Fruit fly (Drosophila melanogaster) whole organism, embryonic: ENCODE results near the gene Rh2.
A peak's percentile ranks its signal among the peaks of the same experiment; 100 is the strongest.

Experiments used
- Atf3 ChIP-seq: fragments of 200-800 bp; sonication (Bioruptor generic); optimal IDR thresholded peaks from 3 replicates; lab custom pipeline; 2016; ENCODE audit warnings: missing biosample characterization, missing genetic modification characterization
- CG11696 ChIP-seq: fragments of 200-800 bp; sonication (Bioruptor generic); IDR thresholded peaks from 2 replicates; pipeline ENCODE4 v1.3.6; 2022; ENCODE audit warnings: missing biosample characterization, missing genetic modification characterization
- CG14965 ChIP-seq: fragments of 200-800 bp; sonication (Bioruptor generic); optimal IDR thresholded peaks from 2 replicates; lab custom pipeline; 2016; ENCODE audit warnings: missing biosample characterization, missing genetic modification characterization, borderline replicate concordance
- CG1603 ChIP-seq: fragments of 200-800 bp; sonication (Bioruptor generic); optimal IDR thresholded peaks from 2 replicates; lab custom pipeline; 2019; ENCODE audit warnings: missing biosample characterization, mild to moderate bottlenecking, missing genetic modification characterization, moderate library complexity
- CG17385 ChIP-seq: fragments of 200-800 bp; sonication (Bioruptor generic); optimal IDR thresholded peaks from 3 replicates; lab custom pipeline; 2018; ENCODE audit warnings: missing biosample characterization, mild to moderate bottlenecking, missing genetic modification characterization
- CG1792 ChIP-seq: fragments of 200-800 bp; sonication (Bioruptor generic); optimal IDR thresholded peaks from 2 replicates; lab custom pipeline; 2016; ENCODE audit warnings: missing biosample characterization, missing genetic modification characterization
- CG1832 ChIP-seq: fragments of 200-800 bp; sonication (Bioruptor generic); optimal IDR thresholded peaks from 2 replicates; lab custom pipeline; 2017; ENCODE audit warnings: missing biosample characterization, mild to moderate bottlenecking, missing genetic modification characterization, inconsistent platforms
- CG2116 ChIP-seq: fragments of 200-800 bp; sonication (Bioruptor generic); optimal IDR thresholded peaks from 3 replicates; lab custom pipeline; 2018; ENCODE audit warnings: missing biosample characterization, mild to moderate bottlenecking, missing genetic modification characterization
- CG2120 ChIP-seq: fragments of 200-800 bp; sonication (Bioruptor generic); optimal IDR thresholded peaks from 3 replicates; lab custom pipeline; 2016; ENCODE audit warnings: missing biosample characterization, missing genetic modification characterization
- CG2712 ChIP-seq: fragments of 200-800 bp; optimal IDR thresholded peaks from 3 replicates; lab custom pipeline; 2019; ENCODE audit warnings: missing biosample characterization, mild to moderate bottlenecking, missing genetic modification characterization, moderate library complexity
- CG30431 ChIP-seq: fragments of 200-800 bp; sonication (Bioruptor generic); optimal IDR thresholded peaks from 2 replicates; lab custom pipeline; 2017; ENCODE audit warnings: missing biosample characterization, missing genetic modification characterization
- CG31365 ChIP-seq: fragments of 200-800 bp; sonication (Bioruptor generic); optimal IDR thresholded peaks from 2 replicates; lab custom pipeline; 2018; ENCODE audit warnings: missing biosample characterization, mild to moderate bottlenecking, missing genetic modification characterization
- CG3847 ChIP-seq: fragments of 200-800 bp; sonication (Bioruptor generic); IDR thresholded peaks from 2 replicates; pipeline ENCODE4 v1.3.6; 2022; ENCODE audit warnings: missing biosample characterization, missing genetic modification characterization
- CG5245 ChIP-seq: fragments of 200-800 bp; sonication (Bioruptor generic); optimal IDR thresholded peaks from 3 replicates; lab custom pipeline; 2016; ENCODE audit warnings: missing biosample characterization, missing genetic modification characterization
- CG6854 ChIP-seq: fragments of 200-800 bp; sonication (Bioruptor generic); optimal IDR thresholded peaks from 3 replicates; lab custom pipeline; 2017; ENCODE audit warnings: missing biosample characterization, mild to moderate bottlenecking, missing genetic modification characterization
- CG7372 ChIP-seq: fragments of 200-800 bp; sonication (Bioruptor generic); IDR thresholded peaks from 2 replicates; pipeline ENCODE4 v1.3.6; 2022; ENCODE audit warnings: missing biosample characterization, missing genetic modification characterization
- CG7786 ChIP-seq: fragments of 200-800 bp; sonication (Bioruptor generic); optimal IDR thresholded peaks from 2 replicates; lab custom pipeline; 2016; ENCODE audit warnings: missing biosample characterization, missing genetic modification characterization
- D19B ChIP-seq: fragments of 200-800 bp; sonication (Bioruptor generic); optimal IDR thresholded peaks from 2 replicates; lab custom pipeline; 2017; ENCODE audit warnings: missing biosample characterization, mild to moderate bottlenecking, missing genetic modification characterization
- Dip3 ChIP-seq: fragments of 200-800 bp; sonication (Bioruptor generic); optimal IDR thresholded peaks from 3 replicates; lab custom pipeline; 2016; ENCODE audit warnings: missing biosample characterization, missing genetic modification characterization
- E2f2 ChIP-seq: fragments of 200-800 bp; sonication (Bioruptor generic); IDR thresholded peaks from 2 replicates; pipeline ENCODE4 v1.3.6; 2022; ENCODE audit warnings: missing biosample characterization, missing genetic modification characterization
- Eip74EF ChIP-seq, 2 experiments: fragments of 200-800 bp in 1 of 2; fragments of >200 bp in 1 of 2; sonication (Bioruptor generic) in 1 of 2; optimal IDR thresholded peaks; 2 replicates each; lab custom pipeline; 2017 to 2019; ENCODE audit warnings: missing biosample characterization in 2 of 2, missing genetic modification characterization in 2 of 2, mild to moderate bottlenecking in 1 of 2, moderate library complexity in 1 of 2
- Gug ChIP-seq: fragments of 200-800 bp; sonication (Bioruptor generic); IDR thresholded peaks from 4 replicates; pipeline ENCODE4 v1.3.6; 2022; ENCODE audit warnings: missing biosample characterization, missing genetic modification characterization
- HLH3B ChIP-seq: fragments of 200-800 bp; sonication (Bioruptor generic); IDR thresholded peaks from 2 replicates; pipeline ENCODE4 v1.3.6; 2022; ENCODE audit warnings: missing biosample characterization, missing genetic modification characterization
- Hmr ChIP-seq: fragments of 200-800 bp; sonication (Bioruptor generic); optimal IDR thresholded peaks from 3 replicates; lab custom pipeline; 2017; ENCODE audit warnings: mild to moderate bottlenecking, missing biosample characterization, missing genetic modification reagents, missing genetic modification characterization
- Hmx ChIP-seq: fragments of 200-800 bp; sonication (Bioruptor generic); optimal IDR thresholded peaks from 2 replicates; lab custom pipeline; 2016; ENCODE audit warnings: missing biosample characterization, missing genetic modification characterization
- Hr39 ChIP-seq: fragments of >200 bp; optimal IDR thresholded peaks from 2 replicates; lab custom pipeline; 2017
- Meics ChIP-seq: fragments of 200-800 bp; sonication (Bioruptor generic); optimal IDR thresholded peaks from 2 replicates; lab custom pipeline; 2017; ENCODE audit warnings: missing biosample characterization, mild to moderate bottlenecking, missing genetic modification characterization
- Mes4 ChIP-seq: fragments of 200-800 bp; sonication (Bioruptor generic); optimal IDR thresholded peaks from 2 replicates; lab custom pipeline; 2016; ENCODE audit warnings: missing biosample characterization, missing genetic modification characterization
- Optix ChIP-seq: fragments of 200-800 bp; sonication (Bioruptor generic); IDR thresholded peaks from 3 replicates; pipeline ENCODE4 v1.3.6; 2022; ENCODE audit warnings: missing biosample characterization, missing genetic modification characterization
- Spps ChIP-seq: fragments of 200-800 bp; sonication (Bioruptor generic); optimal IDR thresholded peaks from 2 replicates; lab custom pipeline; 2018; ENCODE audit warnings: missing biosample characterization, mild to moderate bottlenecking, missing genetic modification characterization
- al ChIP-seq: fragments of 200-800 bp; sonication (Bioruptor generic); IDR thresholded peaks from 2 replicates; pipeline ENCODE4 v1.3.6; 2022; ENCODE audit warnings: missing biosample characterization, missing genetic modification characterization
- bab2 ChIP-seq: fragments of 200-800 bp; sonication (Bioruptor generic); optimal IDR thresholded peaks from 2 replicates; lab custom pipeline; 2016; ENCODE audit warnings: missing biosample characterization, missing genetic modification characterization
- br ChIP-seq: fragments of >200 bp; optimal IDR thresholded peaks from 2 replicates; lab custom pipeline; 2017
- bsh ChIP-seq, 2 experiments: fragments of 200-800 bp; sonication (Bioruptor generic); optimal IDR thresholded peaks; 2 replicates each; lab custom pipeline; 2017 to 2018; ENCODE audit warnings: mild to moderate bottlenecking in 2 of 2, missing biosample characterization in 2 of 2, missing genetic modification characterization in 2 of 2, moderate library complexity in 1 of 2
- dmrt11E ChIP-seq: fragments of 200-800 bp; sonication (Bioruptor generic); optimal IDR thresholded peaks from 3 replicates; lab custom pipeline; 2018; ENCODE audit warnings: missing biosample characterization, mild to moderate bottlenecking, missing genetic modification characterization, moderate library complexity
- dpn ChIP-seq, 2 experiments: fragments of 200-800 bp; sonication (Bioruptor generic); optimal IDR thresholded peaks; 3 replicates each; lab custom pipeline; 2016; ENCODE audit warnings: missing biosample characterization in 2 of 2, missing genetic modification characterization in 2 of 2
- esg ChIP-seq: fragments of 200-800 bp; sonication (Bioruptor generic); conservative IDR thresholded peaks from 2 replicates; pipeline ENCODE4 v1.3.6; 2022; ENCODE audit warnings: missing biosample characterization, missing genetic modification characterization
- gfzf ChIP-seq: fragments of 200-800 bp; sonication (Bioruptor generic); optimal IDR thresholded peaks from 2 replicates; lab custom pipeline; 2016; ENCODE audit warnings: missing biosample characterization, mild to moderate bottlenecking, missing genetic modification characterization, moderate library complexity
- insv ChIP-seq, 2 experiments: fragments of 200-800 bp; sonication (Bioruptor generic); optimal IDR thresholded peaks; 3 replicates each; lab custom pipeline; 2016 to 2018; ENCODE audit warnings: missing biosample characterization in 2 of 2, missing genetic modification characterization in 2 of 2
- lov ChIP-seq, 2 experiments: fragments of 200-800 bp in 1 of 2; fragments of >200 bp in 1 of 2; sonication (Bioruptor generic) in 1 of 2; IDR thresholded peaks in 1 of 2; optimal IDR thresholded peaks in 1 of 2; 2 replicates in 1 of 2; 3 replicates in 1 of 2; pipeline versions ENCODE4 v1.3.6 to Lab custom; 2017 to 2022; ENCODE audit warnings: missing biosample characterization in 1 of 2, missing genetic modification characterization in 1 of 2
- nom ChIP-seq: fragments of 200-800 bp; sonication (Bioruptor generic); optimal IDR thresholded peaks from 2 replicates; lab custom pipeline; 2017; ENCODE audit warnings: missing biosample characterization, missing genetic modification characterization, mild to moderate bottlenecking, moderate library complexity, missing genetic modification reagents
- pfk ChIP-seq: fragments of 200-800 bp; sonication (Bioruptor generic); optimal IDR thresholded peaks from 2 replicates; lab custom pipeline; 2018; ENCODE audit warnings: missing biosample characterization, mild to moderate bottlenecking, missing genetic modification characterization, moderate library complexity
- pita ChIP-seq: fragments of 200-800 bp; sonication (Bioruptor generic); optimal IDR thresholded peaks from 2 replicates; lab custom pipeline; 2017; ENCODE audit warnings: missing biosample characterization, mild to moderate bottlenecking, missing genetic modification characterization
- pros ChIP-seq: fragments of 200-800 bp; sonication (Bioruptor generic); optimal IDR thresholded peaks from 3 replicates; lab custom pipeline; 2019; ENCODE audit warnings: missing biosample characterization, mild to moderate bottlenecking, missing genetic modification characterization, moderate library complexity
- ranshi ChIP-seq: fragments of 200-800 bp; sonication (Bioruptor generic); IDR thresholded peaks from 2 replicates; pipeline ENCODE4 v1.3.6; 2022; ENCODE audit warnings: missing biosample characterization, missing genetic modification characterization
- salm ChIP-seq: fragments of 200-800 bp; sonication (Bioruptor generic); optimal IDR thresholded peaks from 2 replicates; lab custom pipeline; 2018; ENCODE audit warnings: missing biosample characterization, mild to moderate bottlenecking, missing genetic modification characterization
- seq ChIP-seq: fragments of 200-800 bp; sonication (Bioruptor generic); IDR thresholded peaks from 2 replicates; pipeline ENCODE4 v1.3.6; 2022; ENCODE audit warnings: missing biosample characterization, missing genetic modification characterization
- slp2 ChIP-seq: fragments of 200-800 bp; sonication (Bioruptor generic); optimal IDR thresholded peaks from 2 replicates; lab custom pipeline; 2016; ENCODE audit warnings: missing biosample characterization, missing genetic modification characterization
- zfh1 ChIP-seq: fragments of 200-800 bp; sonication (Bioruptor generic); IDR thresholded peaks from 3 replicates; pipeline ENCODE4 v1.3.6; 2022; ENCODE audit warnings: missing biosample characterization, missing genetic modification characterization

The Rh2 gene

DNA sequence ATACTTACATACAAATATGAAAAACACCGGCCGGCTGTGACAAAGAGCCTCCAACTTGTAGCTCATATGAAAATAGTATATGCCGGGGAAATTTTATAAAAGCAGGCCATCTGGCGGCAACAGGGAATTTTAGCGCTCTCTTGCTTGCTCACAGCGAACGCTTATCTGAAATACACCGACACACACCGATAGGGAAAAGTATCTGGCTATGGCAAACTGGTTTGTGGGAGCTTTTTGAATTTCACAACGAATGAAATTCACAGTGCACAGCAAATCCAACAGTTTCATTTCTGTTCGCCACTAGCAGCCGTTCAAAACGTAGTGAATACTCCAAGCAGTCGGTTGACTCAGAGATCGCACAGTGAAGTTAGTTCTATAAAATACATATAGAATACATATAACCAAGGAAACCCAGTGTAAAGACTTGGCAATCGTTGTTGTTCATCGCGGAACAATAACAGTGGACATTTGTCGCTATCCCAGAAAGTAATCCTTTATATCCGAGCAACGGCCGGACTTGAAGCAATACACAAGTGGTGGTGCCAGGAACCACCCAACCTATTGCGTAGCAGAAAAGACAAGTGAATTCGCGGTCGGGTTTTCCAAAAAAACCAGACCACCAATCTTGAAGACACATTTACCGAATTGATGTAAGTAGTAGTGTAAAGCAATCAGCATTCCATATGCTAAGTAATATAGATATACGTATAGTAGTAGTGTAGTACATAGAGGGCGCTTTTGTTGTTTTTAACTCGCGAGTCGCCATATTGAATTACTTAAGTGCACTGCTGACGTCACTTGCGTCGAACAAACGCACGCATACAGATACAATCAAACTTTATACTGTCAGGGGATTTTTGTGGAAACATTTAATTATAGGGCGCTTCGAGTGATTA lies 19.0 kb downstream of the Rh2 start (continued):
- TF ChIP-seq Atf3 (GFP tag; lab: Kevin White, UChicago) (no peak), br (no peak), CG2712 (tag; lab: Kevin White, UChicago) (peak; percentile 20), CG17385 (GFP tag; lab: Kevin White, UChicago) (peak; percentile 40), insv (GFP tag; optimal IDR thresholded peaks at IDR 0.05; lab: Kevin White, UChicago) (no peak), esg (GFP tag; lab: Robert Waterston, UW) (no peak), Optix (no peak), CG30431 (no peak), Hmx (GFP tag; lab: Kevin White, UChicago) (no peak), CG7786 (GFP tag; lab: Kevin White, UChicago) (no peak), CG2120 (GFP tag; lab: Kevin White, UChicago) (peak; percentile 18), CG3847 (GFP tag; lab: Robert Waterston, UW) (no peak), CG14965 (GFP tag; lab: Kevin White, UChicago) (no peak), CG7372 (no peak), Meics (GFP tag; lab: Kevin White, UChicago) (peak; percentile 2), gfzf (GFP tag; lab: Kevin White, UChicago) (no peak), lov (optimal IDR thresholded peaks at IDR 0.05; lab: Kevin White, UChicago) (no peak), lov (GFP tag; IDR thresholded peaks at IDR 0.05; lab: Robert Waterston, UW) (no peak), dmrt11E (tag; lab: Kevin White, UChicago) (no peak), Gug (no peak), CG1603 (tag; lab: Kevin White, UChicago) (no peak), al (GFP tag; lab: Robert Waterston, UW) (no peak), D19B (GFP tag; lab: Kevin White, UChicago) (no peak), CG1792 (GFP tag; lab: Kevin White, UChicago) (no peak), E2f2 (GFP tag; lab: Robert Waterston, UW) (0 out of 2 replicates have a peak, but pooled peaks have one; percentile 24), bab2 (no peak), pros (no peak), pita (GFP tag; lab: Kevin White, UChicago) (no peak), CG31365 (tag; lab: Kevin White, UChicago) (no peak), Hr39 (no peak), nom (peak; percentile 51), CG2116 (GFP tag; lab: Kevin White, UChicago) (peak; percentile 8), zfh1 (GFP tag; lab: Robert Waterston, UW) (no peak), ranshi (GFP tag; lab: Robert Waterston, UW) (peak; percentile 17; the same call in 1 of the 2 replicates), slp2 (GFP tag; lab: Kevin White, UChicago) (no peak), HLH3B (peak; percentile 7; the same call in 1 of the 2 replicates), Eip74EF (GFP tag; optimal IDR thresholded peaks at IDR 0.05; lab: Kevin White, UChicago) (no peak), Spps (tag; lab: Kevin White, UChicago) (no peak), CG11696 (GFP tag; lab: Robert Waterston, UW) (no peak), dpn (GFP tag; optimal IDR thresholded peaks at IDR 0.05; lab: Kevin White, UChicago) (peak in 1 of 2 experiments; percentile 41), CG5245 (GFP tag; lab: Kevin White, UChicago) (no peak), seq (0 out of 2 replicates have a peak, but pooled peaks have one; percentile 45), salm (tag; lab: Kevin White, UChicago) (no peak), Mes4 (GFP tag; lab: Kevin White, UChicago) (no peak), CG1832 (GFP tag; lab: Kevin White, UChicago) (no peak), Hmr (GFP tag; lab: Kevin White, UChicago) (peak; percentile 55), CG6854 (GFP tag; lab: Kevin White, UChicago) (peak; percentile 46), pfk (GFP tag; lab: Kevin White, UChicago) (no peak), bsh (GFP tag; optimal IDR thresholded peaks at IDR 0.05; lab: Kevin White, UChicago) (no peak), Dip3 (GFP tag; lab: Kevin White, UChicago) (no peak)
